Worm (Caenorhabditis elegans) whole organism, midembryonic: ENCODE results near the gene irld-38.

ENCODE experiments used
- T22C8.4 ChIP-seq: fragments of 200-800 bp; sonication (Bioruptor generic); IDR thresholded peaks from 2 replicates; pipeline ENCODE4 v1.3.6; 2022; ENCODE audit warnings: missing genetic modification characterization, missing compliant biosample characterization
- cog-1 ChIP-seq: sonication (generic microtip); optimal IDR thresholded peaks from 2 replicates; lab custom pipeline; 2016; ENCODE audit warnings: missing genetic modification characterization, missing compliant biosample characterization
- flt-1 ChIP-seq: fragments of 200-800 bp; sonication (Bioruptor generic); IDR thresholded peaks from 2 replicates; pipeline ENCODE4 v1.3.6; 2022; ENCODE audit warnings: missing genetic modification characterization, missing compliant biosample characterization
- med-1 ChIP-seq: sonication (generic microtip); optimal IDR thresholded peaks from 2 replicates; lab custom pipeline; 2017; ENCODE audit warnings: missing genetic modification characterization, mild to moderate bottlenecking, missing compliant biosample characterization, antibody characterized with exemption, missing genetic modification reagents; ENCODE audit not compliant: insufficient read depth
- ref-1 ChIP-seq: fragments of 200-800 bp; sonication (Bioruptor generic); conservative IDR thresholded peaks from 2 replicates; pipeline ENCODE4 v1.3.6; 2022; ENCODE audit warnings: missing genetic modification reagents, missing genetic modification characterization, missing compliant biosample characterization
- tab-1 ChIP-seq: fragments of 200-800 bp; sonication (Bioruptor generic); IDR thresholded peaks from 2 replicates; pipeline ENCODE4 v1.3.6; 2022; ENCODE audit warnings: missing genetic modification characterization, missing compliant biosample characterization
- ztf-23 ChIP-seq: fragments of 200-800 bp; sonication (Bioruptor generic); IDR thresholded peaks from 2 replicates; pipeline ENCODE4 v1.3.6; 2022; ENCODE audit warnings: missing genetic modification reagents, missing genetic modification characterization, missing compliant biosample characterization
- ztf-29 ChIP-seq: fragments of 200-800 bp; sonication (Bioruptor generic); IDR thresholded peaks from 2 replicates; pipeline ENCODE4 v1.3.6; 2022; ENCODE audit warnings: missing genetic modification reagents, missing genetic modification characterization, missing compliant biosample characterization

- TF ChIP-seq flt-1 (GFP tag; lab: Robert Waterston, UW) (no peak), ztf-23 (GFP tag; lab: Robert Waterston, UW) (no peak), T22C8.4 (GFP tag; lab: Robert Waterston, UW) (no peak), cog-1 (no peak), tab-1 (GFP tag; lab: Robert Waterston, UW) (no peak), ref-1 (GFP tag; lab: Robert Waterston, UW) (no peak), ztf-29 (GFP tag; lab: Robert Waterston, UW) (no peak), med-1 (GFP tag; lab: Kevin White, UChicago) (no peak)
Measured at ce11 chrV:3028205-3028604, 4.0 kb downstream of the irld-38 start, which contains the start of gene asp-7.
